Worm (Caenorhabditis elegans): ENCODE data around the gene ZK177.9.
A peak's percentile ranks its signal among the peaks of the same experiment; 100 is the strongest.

ce11 chrII:5500986-5501657, 16.4 kb downstream of the ZK177.9 start, which contains the start of gene F12A10.8:
- TF ChIP-seq mdl-1 (tag; optimal IDR thresholded peaks at IDR 0.05): no peak
- no peak for TF ChIP-seq aly-2 (tag; optimal IDR thresholded peaks at IDR 0.05)
- peak; percentile 44 for TF ChIP-seq nfya-1 (tag; optimal IDR thresholded peaks at IDR 0.05; ENCODE audit: insufficient read depth)
- no peak for TF ChIP-seq nhr-77 (tag; optimal IDR thresholded peaks at IDR 0.05)
- no peak for TF ChIP-seq skn-1 (tag; optimal IDR thresholded peaks at IDR 0.05)
- no peak for TF ChIP-seq R02D3.7 (tag; optimal IDR thresholded peaks at IDR 0.05)
- no peak for TF ChIP-seq nhr-12 (tag; optimal IDR thresholded peaks at IDR 0.05)
- TF ChIP-seq elt-3 (tag; optimal IDR thresholded peaks at IDR 0.05): no peak
